Worm (Caenorhabditis elegans) whole organism, young adult: ENCODE results near the gene fbxb-6.

Experiments used
- B0019.2 ChIP-seq: fragments of 200-800 bp; sonication (Bioruptor generic); conservative IDR thresholded peaks from 2 replicates; pipeline ENCODE4 v1.3.6; 2022; ENCODE audit warnings: missing genetic modification reagents, missing genetic modification characterization, missing compliant biosample characterization
- F23B12.7 ChIP-seq: sonication (generic microtip); optimal IDR thresholded peaks from 2 replicates; lab custom pipeline; 2017; ENCODE audit warnings: missing genetic modification characterization, mild to moderate bottlenecking, missing compliant biosample characterization, antibody characterized with exemption, moderate library complexity; ENCODE audit not compliant: insufficient read depth
- F55B11.4 ChIP-seq: sonication (generic microtip); optimal IDR thresholded peaks from 2 replicates; lab custom pipeline; 2016; ENCODE audit warnings: missing compliant biosample characterization, missing genetic modification characterization, borderline replicate concordance; ENCODE audit not compliant: insufficient read depth
- F57A8.1 ChIP-seq: fragments of 200-800 bp; sonication (Bioruptor generic); optimal IDR thresholded peaks from 2 replicates; lab custom pipeline; 2018; ENCODE audit warnings: mild to moderate bottlenecking, missing genetic modification characterization, moderate library complexity, missing compliant biosample characterization
- F57C9.4 ChIP-seq: sonication (generic microtip); optimal IDR thresholded peaks from 2 replicates; lab custom pipeline; 2017; ENCODE audit warnings: mild to moderate bottlenecking, missing genetic modification characterization, missing compliant biosample characterization
- K12H6.12 ChIP-seq: fragments of 200-800 bp; sonication (Bioruptor generic); optimal IDR thresholded peaks from 2 replicates; lab custom pipeline; 2018; ENCODE audit warnings: mild to moderate bottlenecking, missing genetic modification characterization, missing compliant biosample characterization
- T26A5.8 ChIP-seq: sonication (generic microtip); optimal IDR thresholded peaks from 2 replicates; lab custom pipeline; 2016; ENCODE audit warnings: missing genetic modification characterization, missing compliant biosample characterization
- Y53F4B.3 ChIP-seq: fragments of 200-800 bp; sonication (Bioruptor generic); IDR thresholded peaks from 2 replicates; pipeline ENCODE4 v1.3.6; 2022; ENCODE audit warnings: missing genetic modification reagents, missing genetic modification characterization, missing compliant biosample characterization
- Y67H2A.10 ChIP-seq: fragments of 200-800 bp; sonication (Bioruptor generic); conservative IDR thresholded peaks from 2 replicates; pipeline ENCODE4 v1.3.6; 2022; ENCODE audit warnings: missing genetic modification reagents, missing genetic modification characterization, missing compliant biosample characterization
- atf-7 ChIP-seq: sonication (generic microtip); optimal IDR thresholded peaks from 2 replicates; lab custom pipeline; 2017; ENCODE audit warnings: mild to moderate bottlenecking, missing genetic modification characterization, missing compliant biosample characterization
- athp-1 ChIP-seq: sonication (generic microtip); optimal IDR thresholded peaks from 2 replicates; lab custom pipeline; 2017; ENCODE audit warnings: mild to moderate bottlenecking, missing genetic modification characterization, missing compliant biosample characterization
- bed-2 ChIP-seq: fragments of 200-800 bp; sonication (Bioruptor generic); IDR thresholded peaks from 2 replicates; pipeline ENCODE4 v1.3.6; 2022; ENCODE audit warnings: missing genetic modification reagents, missing genetic modification characterization, missing compliant biosample characterization
- ccch-3 ChIP-seq: fragments of 200-800 bp; sonication (Bioruptor generic); optimal IDR thresholded peaks from 2 replicates; lab custom pipeline; 2018; ENCODE audit warnings: mild to moderate bottlenecking, missing genetic modification characterization, missing compliant biosample characterization
- cebp-2 ChIP-seq: fragments of 200-800 bp; sonication (Bioruptor generic); IDR thresholded peaks from 2 replicates; pipeline ENCODE4 v1.3.6; 2022; ENCODE audit warnings: missing genetic modification characterization, missing compliant biosample characterization
- ceh-100 ChIP-seq: fragments of 200-800 bp; sonication (Bioruptor generic); IDR thresholded peaks from 2 replicates; pipeline ENCODE4 v1.3.6; 2022; ENCODE audit warnings: missing genetic modification reagents, missing genetic modification characterization, missing compliant biosample characterization
- ceh-58 ChIP-seq: fragments of 200-800 bp; sonication (Bioruptor generic); IDR thresholded peaks from 2 replicates; pipeline ENCODE4 v1.3.6; 2022; ENCODE audit warnings: missing genetic modification characterization, missing compliant biosample characterization
- ceh-79 ChIP-seq: sonication (generic microtip); optimal IDR thresholded peaks from 2 replicates; lab custom pipeline; 2017; ENCODE audit warnings: mild to moderate bottlenecking, missing genetic modification characterization, missing compliant biosample characterization
- chd-7 ChIP-seq: sonication (generic microtip); optimal IDR thresholded peaks from 2 replicates; lab custom pipeline; 2016; ENCODE audit warnings: mild to moderate bottlenecking, missing genetic modification characterization, moderate library complexity, missing compliant biosample characterization
- dpl-1 ChIP-seq: fragments of 150-350 bp; optimal IDR thresholded peaks from 2 replicates; lab custom pipeline; 2014; ENCODE audit warnings: missing biosample characterization, missing genetic modification reagents, missing genetic modification characterization
- fkh-3 ChIP-seq: sonication (generic microtip); optimal IDR thresholded peaks from 2 replicates; lab custom pipeline; 2016; ENCODE audit warnings: mild to moderate bottlenecking, missing genetic modification characterization, missing compliant biosample characterization
- him-1 ChIP-seq: sonication (generic microtip); optimal IDR thresholded peaks from 2 replicates; lab custom pipeline; 2016; ENCODE audit warnings: missing genotype, missing genetic modification reagents, missing genetic modification characterization, missing compliant biosample characterization
- let-607 ChIP-seq, 2 experiments: fragments of 200-800 bp in 1 of 2; sonication (Bioruptor generic) in 1 of 2; sonication (generic microtip) in 1 of 2; optimal IDR thresholded peaks; 2 replicates each; lab custom pipeline; 2016 to 2018; ENCODE audit warnings: mild to moderate bottlenecking in 2 of 2, missing compliant biosample characterization in 2 of 2, missing genetic modification characterization in 2 of 2, moderate library complexity in 2 of 2, missing genotype in 1 of 2
- lin-35 ChIP-seq, 3 experiments: fragments of 150-350 bp in 2 of 3; sonication (generic microtip) in 1 of 3; optimal IDR thresholded peaks; 2 replicates each; lab custom pipeline; 2014 to 2018; ENCODE audit warnings: missing biosample characterization in 3 of 3, missing genetic modification characterization in 3 of 3, missing genetic modification reagents in 3 of 3
- lir-1 ChIP-seq: fragments of 200-800 bp; sonication (Bioruptor generic); conservative IDR thresholded peaks from 2 replicates; pipeline ENCODE4 v1.3.6; 2022; ENCODE audit warnings: missing genetic modification reagents, missing genetic modification characterization, missing compliant biosample characterization
- madf-10 ChIP-seq: sonication (generic microtip); optimal IDR thresholded peaks from 2 replicates; lab custom pipeline; 2016; ENCODE audit warnings: mild to moderate bottlenecking, missing genetic modification characterization, missing compliant biosample characterization
- madf-3 ChIP-seq: fragments of 200-800 bp; sonication (Bioruptor generic); IDR thresholded peaks from 2 replicates; pipeline ENCODE4 v1.3.6; 2022; ENCODE audit warnings: missing genetic modification reagents, missing genetic modification characterization, missing compliant biosample characterization
- madf-8 ChIP-seq: fragments of 200-800 bp; sonication (Bioruptor generic); conservative IDR thresholded peaks from 2 replicates; pipeline ENCODE4 v1.3.6; 2022; ENCODE audit warnings: missing genetic modification reagents, missing genetic modification characterization, missing compliant biosample characterization
- mel-28 ChIP-seq: sonication (generic microtip); optimal IDR thresholded peaks from 2 replicates; lab custom pipeline; 2016; ENCODE audit warnings: borderline replicate concordance, mild to moderate bottlenecking, missing genetic modification characterization, missing compliant biosample characterization
- nfyb-1 ChIP-seq: fragments of 200-800 bp; sonication (Bioruptor generic); IDR thresholded peaks from 2 replicates; pipeline ENCODE4 v1.3.6; 2022; ENCODE audit warnings: missing genetic modification reagents, missing genetic modification characterization, missing compliant biosample characterization
- nhr-179 ChIP-seq: sonication (generic microtip); optimal IDR thresholded peaks from 2 replicates; lab custom pipeline; 2016; ENCODE audit warnings: mild to moderate bottlenecking, missing genetic modification characterization, missing compliant biosample characterization
- nhr-80 ChIP-seq: sonication (generic microtip); optimal IDR thresholded peaks from 2 replicates; lab custom pipeline; 2016; ENCODE audit warnings: missing genetic modification characterization, missing compliant biosample characterization
- rec-8 ChIP-seq, 2 experiments: sonication (generic microtip); optimal IDR thresholded peaks; 2 replicates each; lab custom pipeline; 2016; ENCODE audit warnings: mild to moderate bottlenecking in 2 of 2, missing genetic modification characterization in 2 of 2, missing genetic modification reagents in 2 of 2, missing genotype in 2 of 2, missing biosample characterization in 1 of 2, missing compliant biosample characterization in 1 of 2, moderate library complexity in 1 of 2
- sdz-38 ChIP-seq: sonication (generic microtip); optimal IDR thresholded peaks from 2 replicates; lab custom pipeline; 2016; ENCODE audit warnings: missing genotype, missing genetic modification characterization, missing compliant biosample characterization
- tbp1 ChIP-seq: fragments of 200-800 bp; sonication (Bioruptor generic); optimal IDR thresholded peaks from 2 replicates; lab custom pipeline; 2018; ENCODE audit warnings: mild to moderate bottlenecking, missing genetic modification characterization, missing compliant biosample characterization
- unc-130 ChIP-seq: sonication (generic microtip); optimal IDR thresholded peaks from 2 replicates; lab custom pipeline; 2016; ENCODE audit warnings: missing genetic modification reagents, missing genetic modification characterization, missing compliant biosample characterization
- ztf-26 ChIP-seq: sonication (generic microtip); optimal IDR thresholded peaks from 2 replicates; lab custom pipeline; 2017; ENCODE audit warnings: missing genetic modification characterization, missing compliant biosample characterization

The fbxb-6 gene

DNA sequence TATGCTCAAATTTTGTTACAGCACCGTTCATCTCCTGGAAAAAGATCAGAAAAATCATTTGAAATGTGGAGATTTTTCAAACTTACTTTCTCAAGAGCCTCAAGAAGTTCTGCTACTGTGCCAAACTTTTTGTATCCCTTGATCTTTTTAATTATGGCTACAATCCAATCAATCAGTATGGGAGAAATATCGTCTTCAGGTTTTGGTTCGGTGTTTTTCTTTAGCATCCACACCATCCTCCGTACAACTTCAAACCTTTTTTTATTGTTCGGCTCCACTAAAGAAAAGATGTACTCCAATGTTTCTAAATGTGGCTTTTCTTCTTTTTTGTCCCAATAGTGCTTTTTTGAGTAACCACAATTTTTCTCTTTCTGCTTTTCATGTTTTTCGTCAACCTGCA is 11.9 kb downstream of the fbxb-6 start:
- TF ChIP-seq ceh-58 (GFP tag; lab: Robert Waterston, UW) (no peak), athp-1 (tag; lab: Kevin White, UChicago) (no peak), bed-2 (no peak), chd-7 (no peak), rec-8 (tag; optimal IDR thresholded peaks at IDR 0.05; lab: Kevin White, UChicago) (no peak), nfyb-1 (GFP tag; lab: Robert Waterston, UW) (no peak), ccch-3 (GFP tag; lab: Kevin White, UChicago) (no peak), cebp-2 (GFP tag; lab: Robert Waterston, UW) (no peak), atf-7 (tag; lab: Kevin White, UChicago) (no peak)

DNA sequence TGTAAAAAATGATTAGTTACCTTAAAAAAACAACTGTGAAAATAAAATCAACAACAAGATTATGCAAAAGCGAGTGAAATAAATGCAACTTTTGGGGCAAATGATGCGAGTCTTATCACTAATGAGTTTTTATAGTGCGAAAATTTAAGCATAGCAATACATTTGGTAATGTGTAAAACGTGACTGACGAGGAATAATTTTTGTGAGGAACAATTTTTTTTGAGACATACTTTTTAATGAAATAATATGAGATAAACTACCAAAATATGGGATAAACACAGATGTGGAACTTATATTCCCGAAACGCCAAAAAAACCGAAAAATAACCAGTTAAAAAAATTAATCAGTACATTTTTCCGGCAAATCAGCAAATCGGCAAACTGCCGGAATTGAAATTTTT is 15.8 kb downstream of the fbxb-6 start, which contains the start of gene F07E5.9:
Gene F07E5.9 (minus strand): TSS at position 101 of the 400 bp plus-strand sequence.
- TF ChIP-seq ztf-26 (no peak), mel-28 (tag; lab: Kevin White, UChicago) (no peak), nhr-80 (tag; lab: Kevin White, UChicago) (no peak), F55B11.4 (tag; lab: Kevin White, UChicago) (no peak), Y53F4B.3 (no peak), B0019.2 (no peak), madf-8 (GFP tag; lab: Robert Waterston, UW) (no peak), F23B12.7 (tag; lab: Kevin White, UChicago) (no peak), madf-3 (GFP tag; lab: Robert Waterston, UW) (no peak), lir-1 (GFP tag; lab: Robert Waterston, UW) (no peak), lin-35 (GFP tag; optimal IDR thresholded peaks at IDR 0.05; lab: Kevin White, UChicago) (no peak), sdz-38 (tag; lab: Kevin White, UChicago) (no peak), tbp1 (GFP tag; lab: Kevin White, UChicago) (no peak), him-1 (no peak), K12H6.12 (tag; lab: Kevin White, UChicago) (no peak)

DNA sequence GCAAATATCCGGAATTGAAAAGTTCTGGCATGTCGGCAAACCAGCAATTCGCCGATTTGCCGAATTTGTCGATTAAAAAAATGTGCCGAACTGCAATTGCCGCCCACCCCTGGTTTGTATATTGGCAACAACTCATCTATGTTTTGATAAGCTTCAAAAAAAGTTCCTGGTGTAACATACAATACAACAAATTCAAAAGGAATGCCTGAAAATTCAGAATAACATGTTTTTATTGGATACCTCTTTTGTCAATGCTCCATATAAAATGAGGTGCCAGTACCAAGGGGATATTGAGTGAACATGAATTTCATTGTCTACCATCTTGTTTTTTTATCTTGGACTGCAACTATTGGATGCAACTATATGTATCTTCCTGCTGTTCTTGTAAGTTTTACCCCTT is 16.7 kb downstream of the fbxb-6 start, which contains the start of gene T16A1.4:
Gene T16A1.4 (plus strand): TSS at position 301 of the 400 bp plus-strand sequence.
- TF ChIP-seq Y67H2A.10 (no peak), nhr-179 (tag; lab: Kevin White, UChicago) (no peak), ceh-79 (no peak), ceh-100 (GFP tag; lab: Robert Waterston, UW) (no peak), lir-1 (GFP tag; lab: Robert Waterston, UW) (no peak), dpl-1 (GFP tag; lab: Kevin White, UChicago) (no peak), madf-10 (tag; lab: Kevin White, UChicago) (no peak), T26A5.8 (tag; lab: Kevin White, UChicago) (no peak), F57A8.1 (GFP tag; lab: Kevin White, UChicago) (no peak), lin-35 (GFP tag; optimal IDR thresholded peaks at IDR 0.05; lab: Kevin White, UChicago) (no peak), madf-8 (GFP tag; lab: Robert Waterston, UW) (no peak), F57C9.4 (tag; lab: Kevin White, UChicago) (no peak), unc-130 (GFP tag; lab: Kevin White, UChicago) (no peak), let-607 (tag; optimal IDR thresholded peaks at IDR 0.05; lab: Kevin White, UChicago) (no peak), Y53F4B.3 (no peak), fkh-3 (tag; lab: Kevin White, UChicago) (no peak)
